Fruit fly (Drosophila melanogaster): ENCODE measurements around the gene CG2202.

DNA sequence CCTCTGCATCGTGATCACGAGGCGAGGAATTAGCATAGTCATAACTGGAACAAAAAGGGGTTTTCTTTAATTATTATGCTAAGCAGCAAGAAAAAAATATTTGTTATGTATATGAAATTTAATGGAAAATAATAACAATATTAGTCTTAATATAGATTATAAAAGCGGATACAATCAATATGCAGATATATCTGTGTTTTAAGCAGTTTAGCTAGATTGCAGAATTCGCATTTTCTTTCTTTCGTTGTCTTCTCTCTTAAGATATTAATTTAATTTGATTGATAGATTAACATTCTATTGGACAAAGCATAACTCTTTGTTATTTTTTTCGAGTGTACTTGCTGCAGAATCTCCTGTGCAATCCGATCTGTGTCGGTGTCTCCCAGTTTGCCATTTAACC, 21.3 kb upstream of the CG2202 start:
- TF ChIP-seq CG11617 (GFP tag; optimal IDR thresholded peaks at IDR 0.05) (no peak), kay (GFP tag; ENCODE audit: borderline replicate concordance) (no peak), CG12768 (GFP tag; optimal IDR thresholded peaks at IDR 0.05) (no peak)
